Worm (Caenorhabditis elegans): ENCODE data around the gene unc-64.

DNA sequence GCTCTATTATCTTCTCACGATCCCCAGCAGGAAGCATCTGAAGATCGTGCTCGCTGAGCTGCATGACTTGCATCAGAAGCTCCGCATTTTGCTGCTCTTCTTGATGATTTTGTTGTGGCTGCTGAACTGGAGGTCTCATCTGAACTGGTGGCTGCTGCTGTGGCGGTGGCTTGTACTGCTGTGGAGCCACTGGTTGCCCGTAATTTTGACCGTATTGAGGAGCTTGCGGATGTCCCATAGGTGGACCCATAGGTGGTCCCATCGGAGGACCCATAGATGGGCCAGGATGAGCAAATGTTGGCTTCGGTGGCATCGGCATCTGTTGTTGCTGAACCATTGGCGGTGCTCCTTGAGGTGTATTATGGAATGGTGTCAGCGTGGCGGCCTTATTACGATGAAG lies 10.0 kb upstream of the unc-64 start:
- TF ChIP-seq snpc-1.1 (tag; optimal IDR thresholded peaks at IDR 0.05; ENCODE audit: insufficient read depth) (no peak), sea-2 (GFP tag; IDR thresholded peaks at IDR 0.05) (no peak), cebp-1 (GFP tag; IDR thresholded peaks at IDR 0.05) (no peak), cebp-1 (tag; optimal IDR thresholded peaks at IDR 0.05) (no peak)
